Fruit fly (Drosophila melanogaster) whole organism, wandering third instar larva: ENCODE data around the gene Gbeta5.

Experiments
- Abd-B ChIP-seq: fragments of >200 bp; optimal IDR thresholded peaks from 2 replicates; lab custom pipeline; 2017; ENCODE audit warnings: missing biosample characterization, missing genetic modification characterization
- CG32264 ChIP-seq: fragments of 200-800 bp; sonication (Bioruptor generic); optimal IDR thresholded peaks from 2 replicates; lab custom pipeline; 2016; ENCODE audit warnings: missing biosample characterization, missing genetic modification characterization
- CG9705 ChIP-seq: fragments of 200-800 bp; sonication (Bioruptor generic); optimal IDR thresholded peaks from 2 replicates; lab custom pipeline; 2018; ENCODE audit warnings: missing biosample characterization, mild to moderate bottlenecking, missing genetic modification characterization
- CrebA ChIP-seq: fragments of 200-800 bp; sonication (Bioruptor generic); optimal IDR thresholded peaks from 2 replicates; lab custom pipeline; 2016; ENCODE audit warnings: missing biosample characterization, mild to moderate bottlenecking, missing genetic modification characterization, borderline replicate concordance
- Dfd ChIP-seq: fragments of >200 bp; optimal IDR thresholded peaks from 2 replicates; lab custom pipeline; 2017; ENCODE audit warnings: missing biosample characterization, missing genetic modification characterization
- Dif ChIP-seq: fragments of 200-275, 200-300 bp; sonication (Bioruptor generic); optimal IDR thresholded peaks from 2 replicates; lab custom pipeline; 2018; ENCODE audit warnings: missing biosample characterization, missing genetic modification characterization; ENCODE audit not compliant: partially characterized antibody
- GATAd ChIP-seq: sonication (Bioruptor generic); optimal IDR thresholded peaks from 2 replicates; lab custom pipeline; 2016; ENCODE audit warnings: missing biosample characterization, missing genetic modification characterization
- HLH106 ChIP-seq: fragments of 200-800 bp; optimal IDR thresholded peaks from 3 replicates; lab custom pipeline; 2019; ENCODE audit warnings: missing biosample characterization, mild to moderate bottlenecking, missing genetic modification characterization, moderate library complexity
- Hnf4 ChIP-seq: fragments of 200-800 bp; sonication (Bioruptor generic); optimal IDR thresholded peaks from 2 replicates; lab custom pipeline; 2016; ENCODE audit warnings: missing biosample characterization, mild to moderate bottlenecking, missing genetic modification characterization
- Hr78 ChIP-seq: fragments of >200 bp; optimal IDR thresholded peaks from 2 replicates; lab custom pipeline; 2017; ENCODE audit warnings: missing biosample characterization, missing genetic modification characterization
- Hr83 ChIP-seq: fragments of 200-300 bp; sonication (Bioruptor generic); optimal IDR thresholded peaks from 2 replicates; lab custom pipeline; 2016; ENCODE audit warnings: missing biosample characterization, mild to moderate bottlenecking, missing genetic modification characterization, moderate library complexity; ENCODE audit not compliant: poor library complexity, severe bottlenecking
- Jra ChIP-seq: sonication (Bioruptor generic); optimal IDR thresholded peaks from 2 replicates; lab custom pipeline; 2016; ENCODE audit warnings: missing biosample characterization, missing genetic modification characterization
- Mio ChIP-seq: sonication (Bioruptor generic); optimal IDR thresholded peaks from 2 replicates; lab custom pipeline; 2016; ENCODE audit warnings: missing biosample characterization, missing genetic modification characterization
- Myc ChIP-seq: fragments of >200 bp; optimal IDR thresholded peaks from 2 replicates; lab custom pipeline; 2017
- N ChIP-seq: fragments of >200 bp; optimal IDR thresholded peaks from 2 replicates; lab custom pipeline; 2018; ENCODE audit warnings: missing biosample characterization, missing external identifiers, missing genetic modification characterization
- OdsH ChIP-seq: fragments of 200-800 bp; sonication (Bioruptor generic); optimal IDR thresholded peaks from 2 replicates; lab custom pipeline; 2016; ENCODE audit warnings: missing biosample characterization, mild to moderate bottlenecking, missing genetic modification characterization
- Rel ChIP-seq, 2 experiments: fragments of 200-800 bp; sonication (Bioruptor generic) in 1 of 2; optimal IDR thresholded peaks; 2 replicates in 1 of 2; 3 replicates in 1 of 2; lab custom pipeline; 2016 to 2019; ENCODE audit warnings: mild to moderate bottlenecking in 2 of 2, missing biosample characterization in 2 of 2, missing genetic modification characterization in 2 of 2, moderate library complexity in 1 of 2
- Sp1 ChIP-seq: fragments of 200-800 bp; sonication (Bioruptor generic); optimal IDR thresholded peaks from 3 replicates; lab custom pipeline; 2019; ENCODE audit warnings: missing biosample characterization, mild to moderate bottlenecking, missing genetic modification characterization, moderate library complexity
- Vsx2 ChIP-seq: fragments of 200-300, 225-300 bp; sonication (Bioruptor generic); optimal IDR thresholded peaks from 2 replicates; lab custom pipeline; 2018; ENCODE audit warnings: missing biosample characterization, missing genetic modification characterization; ENCODE audit not compliant: partially characterized antibody
- br ChIP-seq: fragments of 200-800 bp; sonication (Bioruptor generic); optimal IDR thresholded peaks from 2 replicates; lab custom pipeline; 2016; ENCODE audit warnings: missing biosample characterization, missing genetic modification characterization
- brk ChIP-seq: fragments of 200-800 bp; sonication (Bioruptor generic); optimal IDR thresholded peaks from 2 replicates; lab custom pipeline; 2016; ENCODE audit warnings: missing biosample characterization, mild to moderate bottlenecking, missing genetic modification characterization
- dl ChIP-seq, 2 experiments: fragments of 175-275, 200-275 bp in 1 of 2; fragments of 200-275 bp in 1 of 2; sonication (Bioruptor generic); optimal IDR thresholded peaks; lab custom pipeline; 2018; ENCODE audit warnings: mild to moderate bottlenecking in 2 of 2, missing biosample characterization in 2 of 2, missing genetic modification characterization in 2 of 2, moderate library complexity in 2 of 2; ENCODE audit not compliant: partially characterized antibody in 2 of 2, insufficient read depth in 1 of 2
- dmrt93B ChIP-seq: fragments of 200-800 bp; sonication (Bioruptor generic); optimal IDR thresholded peaks from 2 replicates; lab custom pipeline; 2018; ENCODE audit warnings: missing biosample characterization, mild to moderate bottlenecking, missing genetic modification characterization
- dsf ChIP-seq: sonication (Bioruptor generic); optimal IDR thresholded peaks from 2 replicates; lab custom pipeline; 2016; ENCODE audit warnings: missing biosample characterization, missing genetic modification characterization, borderline replicate concordance
- ey ChIP-seq: fragments of 200-800 bp; sonication (Bioruptor generic); optimal IDR thresholded peaks from 2 replicates; lab custom pipeline; 2016; ENCODE audit warnings: missing biosample characterization, missing genetic modification characterization
- fru ChIP-seq: fragments of 200-800 bp; sonication (Bioruptor generic); optimal IDR thresholded peaks from 3 replicates; lab custom pipeline; 2016; ENCODE audit warnings: missing biosample characterization, mild to moderate bottlenecking, missing genetic modification characterization
- h ChIP-seq: fragments of 200-800 bp; sonication (Bioruptor generic); optimal IDR thresholded peaks from 3 replicates; lab custom pipeline; 2016; ENCODE audit warnings: missing biosample characterization, mild to moderate bottlenecking, missing genetic modification characterization
- jim ChIP-seq: fragments of 175-275, 200-325 bp; sonication (Bioruptor generic); optimal IDR thresholded peaks from 2 replicates; lab custom pipeline; 2016; ENCODE audit warnings: missing biosample characterization, mild to moderate bottlenecking, missing genetic modification characterization
- lola ChIP-seq: fragments of >200 bp; optimal IDR thresholded peaks from 2 replicates; lab custom pipeline; 2017; ENCODE audit warnings: missing biosample characterization, missing genetic modification characterization
- psq ChIP-seq: fragments of 200-800 bp; sonication (Bioruptor generic); optimal IDR thresholded peaks from 3 replicates; lab custom pipeline; 2017; ENCODE audit warnings: missing biosample characterization, mild to moderate bottlenecking, missing genetic modification characterization, moderate library complexity
- rgr ChIP-seq: fragments of 200-800 bp; sonication (Bioruptor generic); optimal IDR thresholded peaks from 3 replicates; lab custom pipeline; 2016; ENCODE audit warnings: missing biosample characterization, mild to moderate bottlenecking, missing genetic modification characterization
- sage ChIP-seq: fragments of 200-800 bp; sonication (Bioruptor generic); optimal IDR thresholded peaks from 2 replicates; lab custom pipeline; 2016; ENCODE audit warnings: missing biosample characterization, mild to moderate bottlenecking, missing genetic modification characterization
- sv ChIP-seq: fragments of 200-800 bp; sonication (Bioruptor generic); optimal IDR thresholded peaks from 3 replicates; lab custom pipeline; 2016; ENCODE audit warnings: missing biosample characterization, missing genetic modification characterization
- tai ChIP-seq: sonication (Bioruptor generic); optimal IDR thresholded peaks from 2 replicates; lab custom pipeline; 2016; ENCODE audit warnings: missing biosample characterization, missing genetic modification characterization
- usp ChIP-seq: fragments of >200 bp; optimal IDR thresholded peaks from 2 replicates; lab custom pipeline; 2017; ENCODE audit warnings: missing biosample characterization, missing genetic modification characterization
- woc ChIP-seq: sonication (Bioruptor generic); optimal IDR thresholded peaks from 2 replicates; lab custom pipeline; 2016; ENCODE audit warnings: missing biosample characterization, mild to moderate bottlenecking, missing genetic modification characterization

Gbeta5 gene

dm6 chrX:8110984-8111383, 41.1 kb downstream of the Gbeta5 start:
- TF ChIP-seq h: no peak
- no peak for TF ChIP-seq N (GFP tag; lab: Kevin White, UChicago)
- no peak for TF ChIP-seq CG32264 (GFP tag; lab: Kevin White, UChicago)
- TF ChIP-seq fru (GFP tag; lab: Kevin White, UChicago): no peak
- TF ChIP-seq Rel (GFP tag; optimal IDR thresholded peaks at IDR 0.05; lab: Kevin White, UChicago): no peak
- TF ChIP-seq Rel (tag; optimal IDR thresholded peaks at IDR 0.05; lab: Kevin White, UChicago): peak; percentile 62

- TF ChIP-seq usp (GFP tag; lab: Kevin White, UChicago): no peak
- no peak for TF ChIP-seq h
- TF ChIP-seq jim (GFP tag; lab: Kevin White, UChicago): no peak
- TF ChIP-seq Myc: no peak
- TF ChIP-seq tai (GFP tag; lab: Kevin White, UChicago): no peak
- TF ChIP-seq CrebA: no peak
- TF ChIP-seq Hr83: no peak
- TF ChIP-seq Dif (GFP tag; lab: Kevin White, UChicago): no peak
- no peak for TF ChIP-seq Rel (GFP tag; optimal IDR thresholded peaks at IDR 0.05; lab: Kevin White, UChicago)
- TF ChIP-seq Rel (tag; optimal IDR thresholded peaks at IDR 0.05; lab: Kevin White, UChicago): no peak
- TF ChIP-seq brk: no peak
- TF ChIP-seq sv (GFP tag; lab: Kevin White, UChicago): no peak
- TF ChIP-seq Sp1 (GFP tag; lab: Kevin White, UChicago): no peak
- no peak for TF ChIP-seq GATAd (GFP tag; lab: Kevin White, UChicago)
- no peak for TF ChIP-seq CG9705
- TF ChIP-seq ey (GFP tag; lab: Kevin White, UChicago): no peak
- no peak for TF ChIP-seq dsf (GFP tag; lab: Kevin White, UChicago)
- no peak for TF ChIP-seq Mio (GFP tag; lab: Kevin White, UChicago)
- no peak for TF ChIP-seq N (GFP tag; lab: Kevin White, UChicago)
Measured at dm6 chrX:8107936-8108335, 44.1 kb downstream of the Gbeta5 start.

- TF ChIP-seq Rel (GFP tag; optimal IDR thresholded peaks at IDR 0.05; lab: Kevin White, UChicago) (no peak), Rel (tag; optimal IDR thresholded peaks at IDR 0.05; lab: Kevin White, UChicago) (peak; percentile 61), CG32264 (GFP tag; lab: Kevin White, UChicago) (no peak), GATAd (GFP tag; lab: Kevin White, UChicago) (no peak), h (peak; percentile 12), fru (GFP tag; lab: Kevin White, UChicago) (peak; percentile 23), lola (GFP tag; lab: Kevin White, UChicago) (no peak)
Measured at dm6 chrX:8106281-8107050, 45.6 kb downstream of the Gbeta5 start.

dm6 chrX:8101479-8102198, 50.4 kb downstream of the Gbeta5 start, which contains the start of gene CG2258:
Gene CG2258 (minus strand): TSS chrX:8102095.
- TF ChIP-seq Dfd (GFP tag; lab: Kevin White, UChicago): no peak
- TF ChIP-seq dl (GFP tag; optimal IDR thresholded peaks at IDR 0.05; lab: Kevin White, UChicago; ENCODE audit: insufficient read depth in 1 of 2, partially characterized antibody in 2 of 2): no peak
- TF ChIP-seq woc (GFP tag; lab: Kevin White, UChicago): peak; percentile 69
- no peak for TF ChIP-seq brk
- peak; percentile 17 for TF ChIP-seq CG32264 (GFP tag; lab: Kevin White, UChicago)
- peak; percentile 71 for TF ChIP-seq br (GFP tag; lab: Kevin White, UChicago)
- TF ChIP-seq h: peak; percentile 83
- peak; percentile 46 for TF ChIP-seq dmrt93B (GFP tag; lab: Kevin White, UChicago)
- peak; percentile 73 for TF ChIP-seq HLH106 (tag; lab: Kevin White, UChicago)
- no peak for TF ChIP-seq Abd-B (GFP tag; lab: Kevin White, UChicago)
- TF ChIP-seq fru (GFP tag; lab: Kevin White, UChicago): peak; percentile 59
- TF ChIP-seq sv (GFP tag; lab: Kevin White, UChicago): no peak
- peak; percentile 74 for TF ChIP-seq OdsH (GFP tag; lab: Kevin White, UChicago)
- no peak for TF ChIP-seq Hr83
- TF ChIP-seq Mio (GFP tag; lab: Kevin White, UChicago): no peak
- no peak for TF ChIP-seq Dif (GFP tag; lab: Kevin White, UChicago)
- no peak for TF ChIP-seq lola (GFP tag; lab: Kevin White, UChicago)
- peak; percentile 75 for TF ChIP-seq Sp1 (GFP tag; lab: Kevin White, UChicago)
- TF ChIP-seq psq: peak; percentile 65
- no peak for TF ChIP-seq GATAd (GFP tag; lab: Kevin White, UChicago)
- no peak for TF ChIP-seq Hr78 (GFP tag; lab: Kevin White, UChicago)
- no peak for TF ChIP-seq Myc
- TF ChIP-seq rgr (GFP tag; lab: Kevin White, UChicago): peak; percentile 84
- peak; percentile 72 for TF ChIP-seq Hnf4 (GFP tag; lab: Kevin White, UChicago)
- peak; percentile 61 for TF ChIP-seq ey (GFP tag; lab: Kevin White, UChicago)
- TF ChIP-seq Rel (GFP tag; optimal IDR thresholded peaks at IDR 0.05; lab: Kevin White, UChicago): no peak
- TF ChIP-seq Rel (tag; optimal IDR thresholded peaks at IDR 0.05; lab: Kevin White, UChicago): peak; percentile 39
- no peak for TF ChIP-seq CrebA
- peak; percentile 39 for TF ChIP-seq sage (GFP tag; lab: Kevin White, UChicago)
- TF ChIP-seq Jra (GFP tag; lab: Kevin White, UChicago): peak; percentile 37
- no peak for TF ChIP-seq usp (GFP tag; lab: Kevin White, UChicago)
- TF ChIP-seq N (GFP tag; lab: Kevin White, UChicago): no peak
- TF ChIP-seq CG9705: peak; percentile 53
- no peak for TF ChIP-seq dsf (GFP tag; lab: Kevin White, UChicago)
- no peak for TF ChIP-seq Vsx2 (GFP tag; lab: Kevin White, UChicago)
- TF ChIP-seq jim (GFP tag; lab: Kevin White, UChicago): no peak
